Worm (Caenorhabditis elegans) whole organism, early embryonic: ENCODE data around the gene ZK105.1.

Experiments
- aly-1 ChIP-seq: sonication (generic microtip); optimal IDR thresholded peaks from 2 replicates; lab custom pipeline; 2016; ENCODE audit warnings: missing genetic modification characterization, missing compliant biosample characterization
- ama-1 ChIP-seq: fragments of 150-350 bp; optimal IDR thresholded peaks from 2 replicates; lab custom pipeline; 2014
- ets-7 ChIP-seq: sonication (generic microtip); optimal IDR thresholded peaks from 2 replicates; lab custom pipeline; 2016; ENCODE audit warnings: missing genotype, missing genetic modification characterization, missing compliant biosample characterization
- flt-1 ChIP-seq: fragments of 200-800 bp; sonication (Bioruptor generic); IDR thresholded peaks from 2 replicates; pipeline ENCODE4 v1.3.6; 2022; ENCODE audit warnings: missing genetic modification characterization, missing compliant biosample characterization
- hmbx-1 ChIP-seq: sonication (generic microtip); optimal IDR thresholded peaks from 2 replicates; lab custom pipeline; 2016; ENCODE audit warnings: mild to moderate bottlenecking, missing genetic modification characterization, missing compliant biosample characterization
- hnd-1 ChIP-seq: sonication (generic microtip); optimal IDR thresholded peaks from 2 replicates; lab custom pipeline; 2016; ENCODE audit warnings: missing genetic modification characterization, missing compliant biosample characterization
- tbx-11 ChIP-seq: fragments of 200-800 bp; sonication (Bioruptor generic); IDR thresholded peaks from 2 replicates; pipeline ENCODE4 v1.3.6; 2022; ENCODE audit warnings: missing genetic modification characterization, missing compliant biosample characterization
- tra-4 ChIP-seq: sonication (generic microtip); optimal IDR thresholded peaks from 2 replicates; lab custom pipeline; 2017; ENCODE audit warnings: missing genetic modification characterization, missing compliant biosample characterization

- TF ChIP-seq tra-4 (tag; lab: Kevin White, UChicago) (no peak), hnd-1 (tag; lab: Kevin White, UChicago) (no peak), ama-1 (lab: Kevin White, UChicago) (no peak), aly-1 (no peak), ets-7 (tag; lab: Kevin White, UChicago) (no peak), flt-1 (no peak), tbx-11 (GFP tag; lab: Robert Waterston, UW) (no peak), hmbx-1 (tag; lab: Kevin White, UChicago) (no peak)
These were observed 27.6 kb upstream of the ZK105.1 start, which contains the start of the genes nhr-94 and nhr-152 for ce11 chrV:7686189-7686588.
